Worm (Caenorhabditis elegans): ENCODE measurements around the gene Y43F4B.10.

The Y43F4B.10 gene

ce11 chrIII:13313788-13314187 lies at the start of gene Y43F4B.10:
Y43F4B.10 (plus strand) TSS chrIII:13314068.
- TF ChIP-seq Y116A8C.19 (tag; optimal IDR thresholded peaks at IDR 0.05; ENCODE audit: borderline replicate concordance) (no peak), nhr-47 (tag; optimal IDR thresholded peaks at IDR 0.05) (peak; percentile 28), lin-15B (tag; optimal IDR thresholded peaks at IDR 0.05) (peak; percentile 56), nhr-11 (tag; optimal IDR thresholded peaks at IDR 0.05) (no peak), nhr-77 (tag; optimal IDR thresholded peaks at IDR 0.05) (no peak), lsy-2 (tag; optimal IDR thresholded peaks at IDR 0.05) (peak in 1 of 2 experiments; percentile 64), blmp-1 (tag; optimal IDR thresholded peaks at IDR 0.05) (peak; percentile 23), snu-23 (GFP tag; optimal IDR thresholded peaks at IDR 0.05) (peak; percentile 30), ceh-88 (GFP tag; IDR thresholded peaks at IDR 0.05) (no peak), nhr-85 (tag) (peak; percentile 1), F16B12.6 (tag; optimal IDR thresholded peaks at IDR 0.05) (peak; percentile 26), nhr-71 (tag; optimal IDR thresholded peaks at IDR 0.05) (no peak), snpc-4 (tag; optimal IDR thresholded peaks at IDR 0.05) (peak; percentile 2), dpl-1 (GFP tag; optimal IDR thresholded peaks at IDR 0.05) (peak; percentile 42 to 74 (median 51)), nhr-12 (tag; optimal IDR thresholded peaks at IDR 0.05) (no peak), nhr-20 (tag; optimal IDR thresholded peaks at IDR 0.05) (peak; percentile 6), efl-1 (optimal IDR thresholded peaks at IDR 0.05) (peak; percentile 51 to 75), efl-1 (GFP tag; optimal IDR thresholded peaks at IDR 0.05 in 1 of 2) (peak; percentile 18 to 58), lin-13 (GFP tag; optimal IDR thresholded peaks at IDR 0.05) (peak; percentile 7), mep-1 (tag; optimal IDR thresholded peaks at IDR 0.05) (peak; percentile 45), ceh-82 (tag; optimal IDR thresholded peaks at IDR 0.05) (peak in 1 of 3 experiments; percentile 10), nhr-19 (GFP tag; conservative IDR thresholded peaks at IDR 0.05) (no peak), lin-39 (tag; optimal IDR thresholded peaks at IDR 0.05) (no peak), mab-9 (GFP tag; IDR thresholded peaks at IDR 0.05) (no peak), lin-35 (GFP tag; optimal IDR thresholded peaks at IDR 0.05) (peak; percentile 50 to 69), C04F5.9 (tag; optimal IDR thresholded peaks at IDR 0.05) (no peak), nhr-76 (tag; optimal IDR thresholded peaks at IDR 0.05) (no peak)

- TF ChIP-seq ces-1 (GFP tag; optimal IDR thresholded peaks at IDR 0.05) (no peak), unc-130 (tag; optimal IDR thresholded peaks at IDR 0.05) (no peak), C04F5.9 (tag; optimal IDR thresholded peaks at IDR 0.05) (no peak), nhr-84 (tag; optimal IDR thresholded peaks at IDR 0.05) (no peak), nhr-20 (tag; optimal IDR thresholded peaks at IDR 0.05) (no peak), unc-62 (GFP tag; optimal IDR thresholded peaks at IDR 0.05) (no peak), hpl-2 (GFP tag; optimal IDR thresholded peaks at IDR 0.05) (no peak), efl-1 (optimal IDR thresholded peaks at IDR 0.05) (no peak), efl-1 (GFP tag; optimal IDR thresholded peaks at IDR 0.05 in 1 of 2) (no peak), ztf-4 (tag; optimal IDR thresholded peaks at IDR 0.05) (no peak), pqm-1 (tag; optimal IDR thresholded peaks at IDR 0.05) (no peak)
These were observed 48.3 kb upstream of the Y43F4B.10 start, which contains the start of gene F56A8.5 for ce11 chrIII:13265566-13265965. F56A8.5 (plus strand) TSS chrIII:13265866.

- TF ChIP-seq F16B12.6 (tag; optimal IDR thresholded peaks at IDR 0.05) (no peak), snpc-4 (tag; optimal IDR thresholded peaks at IDR 0.05) (no peak), swsn-7 (tag; optimal IDR thresholded peaks at IDR 0.05) (no peak), nhr-19 (GFP tag; conservative IDR thresholded peaks at IDR 0.05) (no peak), pag-3 (tag; optimal IDR thresholded peaks at IDR 0.05; ENCODE audit: borderline replicate concordance, insufficient read depth) (no peak), nhr-77 (tag; optimal IDR thresholded peaks at IDR 0.05) (no peak), unc-130 (tag; optimal IDR thresholded peaks at IDR 0.05) (no peak), lir-3 (tag; optimal IDR thresholded peaks at IDR 0.05; ENCODE audit: poor library complexity) (no peak), lsy-2 (tag; optimal IDR thresholded peaks at IDR 0.05) (no peak), pqm-1 (tag; optimal IDR thresholded peaks at IDR 0.05) (no peak), grh-1 (GFP tag; IDR thresholded peaks at IDR 0.05) (no peak), sup-37 (GFP tag; optimal IDR thresholded peaks at IDR 0.05) (no peak), unc-30 (tag; optimal IDR thresholded peaks at IDR 0.05) (no peak), nhr-76 (tag; optimal IDR thresholded peaks at IDR 0.05) (no peak), ceh-88 (GFP tag; IDR thresholded peaks at IDR 0.05) (no peak)
These were observed 46.8 kb upstream of the Y43F4B.10 start for ce11 chrIII:13267046-13267445.
